Worm (Caenorhabditis elegans): Measurements from ENCODE around the gene F16G10.5.

- TF ChIP-seq ama-1 (optimal IDR thresholded peaks at IDR 0.05) (no peak), lin-15B (tag; optimal IDR thresholded peaks at IDR 0.05) (no peak), nhr-12 (tag; optimal IDR thresholded peaks at IDR 0.05) (no peak), snpc-4 (tag; optimal IDR thresholded peaks at IDR 0.05) (no peak), nhr-28 (tag; optimal IDR thresholded peaks at IDR 0.05) (no peak), nhr-237 (tag; optimal IDR thresholded peaks at IDR 0.05) (no peak), aly-2 (tag; optimal IDR thresholded peaks at IDR 0.05) (no peak)
Observed at ce11 chrII:2322857-2323518, 44.1 kb upstream of the F16G10.5 start, which contains the start of the genes ZK1240.6 and ZK1240.2.

Data from whole organism, L3 larva.